Worm (Caenorhabditis elegans) whole organism, mixed stage, embryonic: ENCODE results near the gene pals-38.

Experiments
- blmp-1 ChIP-seq: fragments of 150-350 bp; optimal IDR thresholded peaks from 2 replicates; lab custom pipeline; 2014; ENCODE audit warnings: missing biosample characterization, missing genetic modification characterization
- drap-1 ChIP-seq: fragments of 200-800 bp; sonication (Bioruptor generic); optimal IDR thresholded peaks from 3 replicates; lab custom pipeline; 2018; ENCODE audit warnings: mild to moderate bottlenecking, missing genetic modification characterization, missing compliant biosample characterization
- elt-1 ChIP-seq: sonication (generic microtip); optimal IDR thresholded peaks from 2 replicates; lab custom pipeline; 2017; ENCODE audit warnings: missing genetic modification characterization, mild to moderate bottlenecking, missing compliant biosample characterization, antibody characterized with exemption, moderate library complexity, borderline replicate concordance; ENCODE audit not compliant: insufficient read depth
- elt-3 ChIP-seq: fragments of 150-350 bp; optimal IDR thresholded peaks from 2 replicates; lab custom pipeline; 2014; ENCODE audit warnings: missing biosample characterization, missing genetic modification characterization
- mls-2 ChIP-seq: sonication (generic microtip); optimal IDR thresholded peaks from 2 replicates; lab custom pipeline; 2016; ENCODE audit warnings: mild to moderate bottlenecking, missing genetic modification characterization, moderate library complexity, missing compliant biosample characterization
- nhr-12 ChIP-seq: fragments of 150-350 bp; optimal IDR thresholded peaks from 2 replicates; lab custom pipeline; 2014; ENCODE audit warnings: missing biosample characterization, missing genetic modification characterization
- nhr-237 ChIP-seq: fragments of 150-350 bp; optimal IDR thresholded peaks from 2 replicates; lab custom pipeline; 2014; ENCODE audit warnings: missing biosample characterization, missing genetic modification characterization
- nhr-76 ChIP-seq: sonication (generic microtip); optimal IDR thresholded peaks from 2 replicates; lab custom pipeline; 2017; ENCODE audit warnings: missing biosample characterization, missing genetic modification characterization
- unc-62 ChIP-seq: fragments of 150-350 bp; optimal IDR thresholded peaks from 2 replicates; lab custom pipeline; 2014; ENCODE audit warnings: missing biosample characterization, missing genetic modification reagents, missing genetic modification characterization
- ztf-11 ChIP-seq: fragments of 150-350 bp; optimal IDR thresholded peaks from 2 replicates; lab custom pipeline; 2014; ENCODE audit warnings: missing biosample characterization, missing genetic modification characterization

DNA sequence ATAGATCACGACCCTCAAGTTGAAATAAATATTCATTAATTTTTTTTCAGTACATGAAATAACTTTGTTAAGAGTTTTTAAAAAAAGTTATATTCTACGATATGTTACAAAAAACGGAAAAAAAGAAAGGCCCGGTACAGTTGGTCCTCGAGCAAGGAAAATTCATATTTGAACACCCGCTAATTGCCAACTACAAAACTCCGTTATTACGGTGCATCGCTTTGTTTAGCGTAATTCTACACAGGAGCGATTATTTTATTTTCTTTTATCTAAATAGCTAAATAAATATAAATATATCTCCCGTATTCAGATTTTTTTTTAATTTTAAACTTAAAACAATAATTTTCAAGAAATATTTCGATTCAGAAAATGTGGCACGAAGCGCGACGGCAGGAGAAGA is 3.6 kb upstream of the pals-38 start, which contains the start of gene F28C1.1:
- TF ChIP-seq nhr-237 (no peak), nhr-12 (tag; lab: Kevin White, UChicago) (no peak), drap-1 (GFP tag; lab: Kevin White, UChicago) (no peak), unc-62 (GFP tag; lab: Kevin White, UChicago) (no peak), elt-3 (no peak), elt-1 (no peak), mls-2 (tag; lab: Kevin White, UChicago) (no peak), blmp-1 (tag; lab: Kevin White, UChicago) (no peak), ztf-11 (tag; lab: Kevin White, UChicago) (no peak), nhr-76 (tag; lab: Kevin White, UChicago) (no peak)
